Worm (Caenorhabditis elegans): ENCODE data around the gene Y32F6A.5.
A peak's percentile ranks its signal among the peaks of the same experiment; 100 is the strongest.

Gene Y32F6A.5

DNA sequence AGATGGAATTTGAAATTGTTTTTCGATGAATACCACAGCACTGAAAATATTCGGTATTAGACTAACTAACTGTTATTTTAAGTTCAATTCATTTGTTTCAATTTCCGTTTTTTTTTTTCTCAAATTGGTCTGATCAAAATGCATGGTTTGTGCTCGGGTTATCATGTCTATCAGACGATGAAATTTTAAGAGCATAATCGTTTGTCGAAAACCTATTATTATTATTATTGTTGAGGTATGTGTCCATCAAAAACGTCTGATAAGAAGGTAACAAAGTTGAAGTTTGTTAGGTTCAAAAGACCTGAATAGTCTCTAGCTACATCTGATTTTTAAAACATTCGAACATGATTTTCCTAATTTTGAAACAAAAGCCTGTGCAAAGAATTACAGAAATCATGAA is 30.6 kb upstream of the Y32F6A.5 start (continued):
- no peak for TF ChIP-seq mdl-1 (tag; optimal IDR thresholded peaks at IDR 0.05)
- no peak for TF ChIP-seq ceh-20 (GFP tag; IDR thresholded peaks at IDR 0.05)
- TF ChIP-seq php-3 (GFP tag; IDR thresholded peaks at IDR 0.05): peak; percentile 81
- TF ChIP-seq hlh-30 (tag; optimal IDR thresholded peaks at IDR 0.05; ENCODE audit: insufficient read depth): no peak
- TF ChIP-seq zfp-2 (tag; optimal IDR thresholded peaks at IDR 0.05): no peak
- TF ChIP-seq jun-1 (tag; optimal IDR thresholded peaks at IDR 0.05): no peak
- TF ChIP-seq mdt-29 (GFP tag; IDR thresholded peaks at IDR 0.05): no peak
- TF ChIP-seq Y5F2A.4 (GFP tag; optimal IDR thresholded peaks at IDR 0.05): no peak
- TF ChIP-seq lin-29 (GFP tag; IDR thresholded peaks at IDR 0.05): no peak
- TF ChIP-seq pha-4 (GFP tag; IDR thresholded peaks at IDR 0.05): peak; percentile 23; the same call in 1 of the 2 replicates
- no peak for TF ChIP-seq pha-4 (tag; optimal IDR thresholded peaks at IDR 0.05)
- TF ChIP-seq dmd-9 (GFP tag; IDR thresholded peaks at IDR 0.05): no peak
- TF ChIP-seq nhr-28 (tag; optimal IDR thresholded peaks at IDR 0.05): peak; percentile 79
- no peak for TF ChIP-seq ZK337.2 (GFP tag; IDR thresholded peaks at IDR 0.05)
- TF ChIP-seq lim-7 (GFP tag; IDR thresholded peaks at IDR 0.05): no peak
- TF ChIP-seq zfp-3 (GFP tag; conservative IDR thresholded peaks at IDR 0.05): no peak
- no peak for TF ChIP-seq spr-1 (tag; optimal IDR thresholded peaks at IDR 0.05)
- no peak for TF ChIP-seq ctbp-1 (GFP tag; IDR thresholded peaks at IDR 0.05)
- TF ChIP-seq daf-8 (GFP tag; IDR thresholded peaks at IDR 0.05): no peak
- no peak for TF ChIP-seq arid-1 (GFP tag; conservative IDR thresholded peaks at IDR 0.05)
- TF ChIP-seq aha-1 (tag): no peak
- TF ChIP-seq lin-15B (tag; optimal IDR thresholded peaks at IDR 0.05): no peak
- no peak for TF ChIP-seq dpl-1 (GFP tag; optimal IDR thresholded peaks at IDR 0.05)
- TF ChIP-seq nhr-48 (tag; optimal IDR thresholded peaks at IDR 0.05): peak; percentile 2
- no peak for TF ChIP-seq Y48G9A.11 (GFP tag; IDR thresholded peaks at IDR 0.05)
- no peak for TF ChIP-seq lin-39 (tag; optimal IDR thresholded peaks at IDR 0.05)
- no peak for TF ChIP-seq mxl-3 (GFP tag; optimal IDR thresholded peaks at IDR 0.05)
- no peak for TF ChIP-seq hmg-1.1 (GFP tag; IDR thresholded peaks at IDR 0.05)
- no peak for TF ChIP-seq daf-19 (GFP tag; conservative IDR thresholded peaks at IDR 0.05)
- TF ChIP-seq egl-27 (tag; optimal IDR thresholded peaks at IDR 0.05): no peak
- TF ChIP-seq mxl-2 (GFP tag; conservative IDR thresholded peaks at IDR 0.05): no peak
- TF ChIP-seq tra-1 (GFP tag; IDR thresholded peaks at IDR 0.05): 0 out of 2 replicates have a peak, but pooled peaks have one; percentile 26
- TF ChIP-seq ceh-44 (GFP tag; IDR thresholded peaks at IDR 0.05): no peak
- TF ChIP-seq F49E8.2 (tag; optimal IDR thresholded peaks at IDR 0.05; ENCODE audit: borderline replicate concordance): no peak
- TF ChIP-seq nhr-76 (tag; optimal IDR thresholded peaks at IDR 0.05): no peak
- no peak for TF ChIP-seq ceh-82 (tag; optimal IDR thresholded peaks at IDR 0.05)
- no peak for TF ChIP-seq mep-1 (tag; optimal IDR thresholded peaks at IDR 0.05)
- no peak for TF ChIP-seq aly-2 (tag; optimal IDR thresholded peaks at IDR 0.05)

DNA sequence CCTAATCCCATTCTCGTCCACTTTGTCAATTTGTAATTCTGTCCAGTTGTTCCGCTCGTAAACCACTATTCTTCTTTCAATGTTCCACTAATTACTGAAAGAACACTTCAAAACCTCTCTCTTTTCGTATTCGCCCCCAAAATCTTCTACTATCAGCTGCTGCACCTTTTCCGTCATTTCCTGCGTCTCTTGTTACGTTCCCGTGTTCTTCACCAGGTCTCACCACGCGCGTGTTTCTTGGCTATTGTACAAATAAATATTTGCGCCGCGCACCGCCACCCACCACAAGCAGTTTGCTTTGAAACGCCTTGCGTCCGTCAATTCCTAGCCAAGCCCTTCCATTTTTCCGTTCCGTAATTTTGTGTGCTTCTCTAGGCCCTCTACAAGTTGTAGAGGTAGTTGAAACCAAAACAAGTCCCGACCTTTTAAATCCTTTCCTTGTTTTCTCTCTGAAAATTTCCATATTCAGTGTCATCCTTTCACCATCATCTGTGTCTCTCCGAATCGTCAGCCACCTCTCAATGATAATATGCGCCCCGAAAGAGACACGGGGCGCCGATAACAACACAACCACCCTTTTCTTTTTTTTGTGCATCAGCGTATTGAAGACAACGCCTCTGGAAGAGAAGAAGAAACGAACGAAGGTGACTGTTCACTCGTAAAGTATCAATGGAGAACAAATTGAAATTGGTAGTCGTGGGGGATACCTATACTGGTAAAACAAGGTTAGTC is 24.9 kb upstream of the Y32F6A.5 start, which contains the start of the genes crp-1 and Y32F6B.9:
Gene crp-1, plus strand, starts transcription at position 468 of the 732 bp plus-strand sequence.
Gene Y32F6B.9, plus strand, starts transcription at position 603 of the 732 bp plus-strand sequence.
- TF ChIP-seq sdz-12 (GFP tag; optimal IDR thresholded peaks at IDR 0.05): no peak
- peak in 1 of 2 experiments; percentile 17 for TF ChIP-seq mdl-1 (tag; optimal IDR thresholded peaks at IDR 0.05)
- TF ChIP-seq zip-2 (tag; optimal IDR thresholded peaks at IDR 0.05): no peak
- peak; percentile 40 for TF ChIP-seq nhr-28 (tag; optimal IDR thresholded peaks at IDR 0.05)
- TF ChIP-seq madf-9 (GFP tag; conservative IDR thresholded peaks at IDR 0.05): no peak
- peak; percentile 49 for TF ChIP-seq hlh-30 (tag; optimal IDR thresholded peaks at IDR 0.05; ENCODE audit: insufficient read depth)
- peak in 1 of 2 experiments; percentile 23 for TF ChIP-seq unc-62 (GFP tag; optimal IDR thresholded peaks at IDR 0.05 in 1 of 2)
- TF ChIP-seq unc-62 (tag; optimal IDR thresholded peaks at IDR 0.05): no peak
- peak; percentile 95 for TF ChIP-seq aha-1 (tag)
- peak; percentile 60 for TF ChIP-seq pqm-1 (tag; optimal IDR thresholded peaks at IDR 0.05)
- peak; percentile 41; the same call in 1 of the 2 replicates for TF ChIP-seq dmd-6 (GFP tag; IDR thresholded peaks at IDR 0.05)
- no peak for TF ChIP-seq tag-97 (GFP tag; IDR thresholded peaks at IDR 0.05)
- TF ChIP-seq ceh-44 (GFP tag; IDR thresholded peaks at IDR 0.05): no peak
- no peak for TF ChIP-seq Y105C5A.15 (GFP tag; IDR thresholded peaks at IDR 0.05)
- no peak for TF ChIP-seq ceh-28 (tag; optimal IDR thresholded peaks at IDR 0.05)
- TF ChIP-seq nhr-76 (tag; optimal IDR thresholded peaks at IDR 0.05): no peak
- no peak for TF ChIP-seq mxl-2 (GFP tag; conservative IDR thresholded peaks at IDR 0.05)
- TF ChIP-seq hif-1 (tag; optimal IDR thresholded peaks at IDR 0.05): peak in 1 of 2 experiments; percentile 13
- peak; percentile 54 for TF ChIP-seq hlh-11 (tag; optimal IDR thresholded peaks at IDR 0.05)
- TF ChIP-seq cey-2 (tag; optimal IDR thresholded peaks at IDR 0.05; ENCODE audit: borderline replicate concordance, insufficient read depth): no peak
